Worm (Caenorhabditis elegans) whole organism, L4/young adult: Measurements from ENCODE around the gene pigs-1.

Experiments used
- W03F9.2 ChIP-seq: fragments of 150-350 bp; optimal IDR thresholded peaks from 2 replicates; lab custom pipeline; 2014; ENCODE audit warnings: missing biosample characterization, missing genetic modification characterization
- dao-5 ChIP-seq: sonication (generic microtip); optimal IDR thresholded peaks from 2 replicates; lab custom pipeline; 2016; ENCODE audit warnings: missing genotype, missing genetic modification characterization, moderate library complexity, missing compliant biosample characterization

DNA sequence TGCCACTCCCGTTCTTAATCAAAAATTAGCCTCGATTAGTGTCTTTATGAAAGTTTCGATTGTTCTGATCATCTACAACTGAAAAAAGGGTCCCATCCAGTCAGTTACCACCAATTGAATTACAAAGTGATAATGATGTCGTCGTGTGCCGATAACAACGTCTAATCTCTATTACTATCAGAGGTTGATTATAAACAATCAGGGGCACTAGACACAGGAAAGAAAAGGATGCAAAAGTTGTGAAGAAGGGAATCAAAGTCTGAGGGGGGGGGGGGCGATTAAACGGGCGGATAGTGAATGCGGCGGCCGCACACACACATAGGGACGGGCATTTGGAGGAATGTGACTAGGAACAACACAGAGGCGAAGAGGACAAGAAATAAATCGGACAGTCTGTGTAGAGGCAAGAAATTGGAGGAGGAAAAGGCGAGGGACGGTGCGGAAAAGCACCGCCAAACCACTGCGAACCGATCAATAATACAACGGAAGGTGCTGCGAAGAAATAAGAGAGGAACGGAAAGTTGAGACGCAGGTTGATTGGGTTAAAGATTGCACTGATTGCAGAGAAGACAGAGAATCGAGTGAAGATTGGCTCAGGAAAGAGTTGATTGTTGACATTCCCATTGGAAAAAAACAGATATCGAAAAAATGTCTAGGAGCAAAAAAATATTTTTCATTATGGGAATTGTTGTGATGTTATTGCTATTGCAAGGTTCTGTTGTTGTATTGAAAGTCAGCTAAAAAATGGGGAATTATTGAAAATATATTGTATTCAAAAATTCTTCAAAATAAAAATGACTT is 26.3 kb upstream of the pigs-1 start:
- no peak for TF ChIP-seq W03F9.2 (tag; lab: Kevin White, UChicago)
- TF ChIP-seq dao-5, result no peak
